Fruit fly (Drosophila melanogaster): ENCODE measurements around the gene Pyroxd1.
A peak's percentile ranks its signal among the peaks of the same experiment; 100 is the strongest.

Pyroxd1 gene

DNA sequence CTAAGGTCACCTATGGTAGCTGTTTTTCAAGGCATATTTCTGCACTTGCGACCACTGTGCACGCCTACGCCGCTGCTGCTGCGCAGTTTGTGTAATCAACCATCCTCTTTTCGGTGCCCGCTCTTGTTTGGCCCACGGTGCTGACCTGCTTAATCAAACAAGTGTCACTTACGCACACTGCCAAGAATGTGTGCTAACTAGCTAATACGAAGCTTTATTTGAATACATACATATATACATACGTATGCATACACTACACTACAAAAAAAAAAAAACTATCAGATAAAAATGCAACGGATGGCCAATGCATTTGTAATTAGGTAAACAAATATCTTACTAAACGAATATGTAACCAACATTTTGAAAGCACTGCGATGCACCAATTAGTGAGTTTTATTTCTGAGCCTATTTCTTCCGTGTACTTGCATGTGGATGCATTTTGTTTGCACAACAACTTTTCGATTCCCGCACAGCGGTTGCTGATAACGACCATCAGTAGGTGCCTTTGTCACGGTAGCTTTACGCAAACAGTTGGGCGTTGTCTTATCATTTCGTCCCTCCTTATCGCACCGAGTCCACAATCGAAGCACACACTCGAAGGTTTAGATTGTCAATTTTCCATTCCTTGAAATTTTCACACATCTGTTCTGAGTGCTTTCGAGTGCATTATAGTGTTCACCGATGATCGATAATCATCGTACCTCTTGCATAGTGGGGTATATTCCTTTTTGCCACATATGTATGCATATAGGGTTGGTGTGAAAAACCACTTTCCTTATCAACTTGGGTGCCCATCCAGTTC, 4.7 kb upstream of the Pyroxd1 start (continued):
- TF ChIP-seq gem (tag; optimal IDR thresholded peaks at IDR 0.05) = peak; percentile 88
- peak; percentile 58 for TF ChIP-seq Hmx (GFP tag; optimal IDR thresholded peaks at IDR 0.05)
- TF ChIP-seq grn (GFP tag; optimal IDR thresholded peaks at IDR 0.05) = peak; percentile 95
- TF ChIP-seq Gug (GFP tag; IDR thresholded peaks at IDR 0.05) = peak; percentile 74
- peak; percentile 51 for TF ChIP-seq CG1647 (GFP tag; optimal IDR thresholded peaks at IDR 0.05)
- TF ChIP-seq caup (GFP tag; optimal IDR thresholded peaks at IDR 0.05; ENCODE audit: severe bottlenecking) = peak; percentile 74
- peak; percentile 91 for TF ChIP-seq sug (tag; optimal IDR thresholded peaks at IDR 0.05)
- TF ChIP-seq cg (GFP tag; optimal IDR thresholded peaks at IDR 0.05) = peak; percentile 64
- peak; percentile 64; the same call in 1 of the 3 replicates for TF ChIP-seq z (GFP tag; IDR thresholded peaks at IDR 0.05)
- TF ChIP-seq Camta (GFP tag; optimal IDR thresholded peaks at IDR 0.05) = peak; percentile 78
- no peak for TF ChIP-seq Dfd (GFP tag; optimal IDR thresholded peaks at IDR 0.05)
- peak; percentile 78 for TF ChIP-seq nmo (GFP tag; optimal IDR thresholded peaks at IDR 0.05)
- peak; percentile 79 for TF ChIP-seq Atf-2 (GFP tag; optimal IDR thresholded peaks at IDR 0.05)
- peak; percentile 77 for TF ChIP-seq CG12659 (GFP tag; optimal IDR thresholded peaks at IDR 0.05)
- TF ChIP-seq CG1832 (GFP tag; optimal IDR thresholded peaks at IDR 0.05) = no peak
- peak; percentile 40 for TF ChIP-seq CTCF (GFP tag; optimal IDR thresholded peaks at IDR 0.05)
- TF ChIP-seq pfk (GFP tag; optimal IDR thresholded peaks at IDR 0.05) = peak; percentile 2
- TF ChIP-seq HmgD (GFP tag; optimal IDR thresholded peaks at IDR 0.05) = peak; percentile 8
- TF ChIP-seq CG7372 (GFP tag; IDR thresholded peaks at IDR 0.05) = peak; percentile 83
- no peak for TF ChIP-seq slou (GFP tag; optimal IDR thresholded peaks at IDR 0.05)
- peak; percentile 87 for TF ChIP-seq CG18599 (GFP tag; optimal IDR thresholded peaks at IDR 0.05)
- TF ChIP-seq CG4424 (GFP tag; optimal IDR thresholded peaks at IDR 0.05) = peak; percentile 77
- TF ChIP-seq Hr39 (optimal IDR thresholded peaks at IDR 0.05) = no peak
- TF ChIP-seq Aef1 (GFP tag; IDR thresholded peaks at IDR 0.05) = peak; percentile 81
- TF ChIP-seq C15 (GFP tag; IDR thresholded peaks at IDR 0.05) = peak; percentile 74
- peak; percentile 89 for TF ChIP-seq CG6689 (GFP tag; IDR thresholded peaks at IDR 0.05)
- peak; percentile 40 for TF ChIP-seq CG17186 (GFP tag; optimal IDR thresholded peaks at IDR 0.05)
- peak; percentile 83 for TF ChIP-seq B-H1 (GFP tag; IDR thresholded peaks at IDR 0.05)
- peak; percentile 71 for TF ChIP-seq chn (GFP tag; optimal IDR thresholded peaks at IDR 0.05)
- peak; percentile 79 for TF ChIP-seq CG17829 (tag; optimal IDR thresholded peaks at IDR 0.05)
- TF ChIP-seq CG16863 (GFP tag; optimal IDR thresholded peaks at IDR 0.05) = peak; percentile 90
- peak; percentile 86 for TF ChIP-seq CG7556 (GFP tag; optimal IDR thresholded peaks at IDR 0.05)
- peak; percentile 84 for TF ChIP-seq CG2712 (tag; optimal IDR thresholded peaks at IDR 0.05)
- peak; percentile 84 for TF ChIP-seq CG1233 (GFP tag; optimal IDR thresholded peaks at IDR 0.05)
- TF ChIP-seq corto (GFP tag; optimal IDR thresholded peaks at IDR 0.05) = peak; percentile 89
- peak; percentile 82 for TF ChIP-seq CG14667 (GFP tag; IDR thresholded peaks at IDR 0.05)
- TF ChIP-seq Vsx1 (GFP tag; optimal IDR thresholded peaks at IDR 0.05) = peak; percentile 91
- TF ChIP-seq CG10462 (GFP tag; optimal IDR thresholded peaks at IDR 0.05) = peak; percentile 70
- no peak for TF ChIP-seq pan (optimal IDR thresholded peaks at IDR 0.05)
- TF ChIP-seq pan (GFP tag; optimal IDR thresholded peaks at IDR 0.05 in 1 of 2, IDR thresholded peaks at IDR 0.05 in 1 of 2) = peak in 1 of 2 experiments; percentile 92
- peak; percentile 40 for TF ChIP-seq bigmax (GFP tag; optimal IDR thresholded peaks at IDR 0.05)
- TF ChIP-seq Dll (GFP tag; IDR thresholded peaks at IDR 0.05; ENCODE audit: partially characterized antibody) = no peak
- TF ChIP-seq Med (GFP tag) = peak; percentile 92
- TF ChIP-seq Sry-β (GFP tag; optimal IDR thresholded peaks at IDR 0.05) = peak; percentile 0
- peak; percentile 54 for TF ChIP-seq CG3163 (GFP tag; optimal IDR thresholded peaks at IDR 0.05)
- TF ChIP-seq Awh (GFP tag; IDR thresholded peaks at IDR 0.05) = peak; percentile 90
- TF ChIP-seq CG10431 (GFP tag; optimal IDR thresholded peaks at IDR 0.05) = peak; percentile 67
- TF ChIP-seq CG11560 (tag; IDR thresholded peaks at IDR 0.05) = 0 out of 3 replicates have a peak, but pooled peaks have one; percentile 45
- TF ChIP-seq E2f1 (GFP tag; IDR thresholded peaks at IDR 0.05) = peak; percentile 78
- TF ChIP-seq sisA (GFP tag; IDR thresholded peaks at IDR 0.05) = peak; percentile 81
